Worm (Caenorhabditis elegans) whole organism, L4/young adult: Measurements from ENCODE around the gene F40E10.5.

Experiments
- dao-5 ChIP-seq: sonication (generic microtip); optimal IDR thresholded peaks from 2 replicates; lab custom pipeline; 2016; ENCODE audit warnings: missing genotype, missing genetic modification characterization, moderate library complexity, missing compliant biosample characterization
- him-1 ChIP-seq: sonication (generic microtip); optimal IDR thresholded peaks from 2 replicates; lab custom pipeline; 2016; ENCODE audit warnings: missing genotype, missing genetic modification reagents, missing genetic modification characterization, missing compliant biosample characterization

ce11 chrX:14721098-14721497, 19.5 kb downstream of the F40E10.5 start, which contains the start of gene F33C8.2:
- no peak for TF ChIP-seq dao-5 (tag; lab: Kevin White, UChicago)
- no peak for TF ChIP-seq him-1 (tag; lab: Kevin White, UChicago)
